Worm (Caenorhabditis elegans) whole organism, late embryonic: Measurements from ENCODE around the gene W09H1.1.

Experiments
- C08G9.2 ChIP-seq: sonication (generic microtip); optimal IDR thresholded peaks from 2 replicates; lab custom pipeline; 2016; ENCODE audit warnings: mild to moderate bottlenecking, missing genetic modification characterization, moderate library complexity, missing compliant biosample characterization
- T23F11.4 ChIP-seq: fragments of 200-800 bp; sonication (Bioruptor generic); optimal IDR thresholded peaks from 2 replicates; lab custom pipeline; 2018; ENCODE audit warnings: mild to moderate bottlenecking, missing genetic modification characterization, missing compliant biosample characterization
- npax-4 ChIP-seq: sonication (generic microtip); optimal IDR thresholded peaks from 2 replicates; lab custom pipeline; 2016; ENCODE audit warnings: missing genetic modification characterization, missing compliant biosample characterization
- sox-4 ChIP-seq: sonication (generic microtip); optimal IDR thresholded peaks from 2 replicates; lab custom pipeline; 2017; ENCODE audit warnings: mild to moderate bottlenecking, missing genetic modification characterization, inconsistent platforms, missing compliant biosample characterization

DNA sequence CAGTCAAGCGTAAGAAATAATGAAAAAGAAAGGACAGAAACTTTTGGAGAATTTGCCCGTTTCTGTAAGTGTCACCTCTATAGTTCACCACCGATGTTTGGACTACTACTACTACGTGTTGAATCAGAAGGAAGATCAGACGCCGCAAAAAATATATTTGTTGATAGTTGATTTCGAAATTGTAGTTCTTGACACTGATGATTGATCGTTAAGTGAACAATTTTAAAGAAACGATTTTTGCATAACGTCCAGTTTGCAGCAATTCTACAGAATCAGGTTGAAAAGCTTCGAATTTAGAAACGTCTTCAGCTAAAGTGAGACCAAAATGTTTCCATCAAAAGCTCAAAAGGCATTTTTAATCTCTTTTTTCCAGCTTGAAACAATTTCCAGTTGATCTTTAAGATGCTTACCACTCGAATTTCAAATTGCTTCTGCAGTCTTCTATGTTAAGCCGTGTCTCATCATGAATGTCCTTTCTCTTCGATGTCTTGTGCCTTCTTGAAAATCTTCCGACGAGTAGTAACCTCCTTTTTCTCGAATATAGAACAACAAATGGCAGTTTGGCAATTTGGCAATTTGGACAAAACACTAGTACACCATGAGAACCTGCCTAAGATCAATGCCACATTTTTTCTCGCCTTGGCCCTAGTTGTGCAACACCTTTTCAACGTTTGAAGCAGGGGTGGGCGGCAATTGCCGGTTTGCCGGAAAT lies 14.5 kb upstream of the W09H1.1 start:
- TF ChIP-seq npax-4 (tag; lab: Kevin White, UChicago) (no peak), T23F11.4 (GFP tag; lab: Kevin White, UChicago) (no peak), C08G9.2 (tag; lab: Kevin White, UChicago) (no peak), sox-4 (tag; lab: Kevin White, UChicago) (no peak)
